Worm (Caenorhabditis elegans) whole organism, midembryonic: ENCODE data around the gene Y82E9BL.5.

ENCODE experiments used
- T22C8.4 ChIP-seq: fragments of 200-800 bp; sonication (Bioruptor generic); IDR thresholded peaks from 2 replicates; pipeline ENCODE4 v1.3.6; 2022; ENCODE audit warnings: missing genetic modification characterization, missing compliant biosample characterization
- cog-1 ChIP-seq: sonication (generic microtip); optimal IDR thresholded peaks from 2 replicates; lab custom pipeline; 2016; ENCODE audit warnings: missing genetic modification characterization, missing compliant biosample characterization
- flt-1 ChIP-seq: fragments of 200-800 bp; sonication (Bioruptor generic); IDR thresholded peaks from 2 replicates; pipeline ENCODE4 v1.3.6; 2022; ENCODE audit warnings: missing genetic modification characterization, missing compliant biosample characterization
- klf-2 ChIP-seq: fragments of 200-800 bp; sonication (Bioruptor generic); conservative IDR thresholded peaks from 2 replicates; pipeline ENCODE4 v1.3.6; 2022; ENCODE audit warnings: missing genetic modification reagents, missing genetic modification characterization, missing compliant biosample characterization
- med-1 ChIP-seq: sonication (generic microtip); optimal IDR thresholded peaks from 2 replicates; lab custom pipeline; 2017; ENCODE audit warnings: missing genetic modification characterization, mild to moderate bottlenecking, missing compliant biosample characterization, antibody characterized with exemption, missing genetic modification reagents; ENCODE audit not compliant: insufficient read depth
- ref-1 ChIP-seq: fragments of 200-800 bp; sonication (Bioruptor generic); conservative IDR thresholded peaks from 2 replicates; pipeline ENCODE4 v1.3.6; 2022; ENCODE audit warnings: missing genetic modification reagents, missing genetic modification characterization, missing compliant biosample characterization
- tab-1 ChIP-seq: fragments of 200-800 bp; sonication (Bioruptor generic); IDR thresholded peaks from 2 replicates; pipeline ENCODE4 v1.3.6; 2022; ENCODE audit warnings: missing genetic modification characterization, missing compliant biosample characterization
- ztf-23 ChIP-seq: fragments of 200-800 bp; sonication (Bioruptor generic); IDR thresholded peaks from 2 replicates; pipeline ENCODE4 v1.3.6; 2022; ENCODE audit warnings: missing genetic modification reagents, missing genetic modification characterization, missing compliant biosample characterization
- ztf-29 ChIP-seq: fragments of 200-800 bp; sonication (Bioruptor generic); IDR thresholded peaks from 2 replicates; pipeline ENCODE4 v1.3.6; 2022; ENCODE audit warnings: missing genetic modification reagents, missing genetic modification characterization, missing compliant biosample characterization

- no peak for TF ChIP-seq klf-2 (GFP tag; lab: Robert Waterston, UW)
- no peak for TF ChIP-seq tab-1 (GFP tag; lab: Robert Waterston, UW)
- no peak for TF ChIP-seq T22C8.4 (GFP tag; lab: Robert Waterston, UW)
- TF ChIP-seq flt-1 (GFP tag; lab: Robert Waterston, UW): no peak
- no peak for TF ChIP-seq ref-1 (GFP tag; lab: Robert Waterston, UW)
- TF ChIP-seq ztf-29 (GFP tag; lab: Robert Waterston, UW): no peak
- TF ChIP-seq ztf-23 (GFP tag; lab: Robert Waterston, UW): no peak
- TF ChIP-seq cog-1 (tag; lab: Kevin White, UChicago): no peak
- no peak for TF ChIP-seq med-1 (GFP tag; lab: Kevin White, UChicago)
These were observed 49.8 kb downstream of the Y82E9BL.5 start, which contains the start of gene fbxa-28 for ce11 chrIII:1297604-1298003.
